Fruit fly (Drosophila melanogaster) whole organism, larva: ENCODE results near the gene CG10654.

Experiments used
- noc ChIP-seq: fragments of 200-800 bp; sonication (Bioruptor generic); optimal IDR thresholded peaks from 3 replicates; lab custom pipeline; 2019; ENCODE audit warnings: missing biosample characterization, mild to moderate bottlenecking, missing genetic modification characterization, moderate library complexity

The CG10654 gene

dm6 chr3L:12507571-12507970 lies at the start of gene CG10654:
Gene CG10654, minus strand, starts transcription at chr3L:12507840.
- TF ChIP-seq noc (tag; lab: Kevin White, UChicago): no peak

- TF ChIP-seq noc (tag; lab: Kevin White, UChicago): no peak
Observed at dm6 chr3L:12551671-12552070, 44.0 kb upstream of the CG10654 start.

dm6 chr3L:12549471-12549870 lies 41.8 kb upstream of the CG10654 start:
- TF ChIP-seq noc (tag; lab: Kevin White, UChicago): no peak

- TF ChIP-seq noc (tag; lab: Kevin White, UChicago): no peak
Observed at dm6 chr3L:12537123-12537522, 29.5 kb upstream of the CG10654 start, which contains the start of gene CG4069. Gene CG4069, minus strand, starts transcription at chr3L:12537315.

dm6 chr3L:12534318-12534717 lies 26.7 kb upstream of the CG10654 start, which contains the start of gene Pmm2:
Gene Pmm2, plus strand, starts transcription at chr3L:12534590.
- TF ChIP-seq noc (tag; lab: Kevin White, UChicago): no peak

- TF ChIP-seq noc (tag; lab: Kevin White, UChicago): no peak
Observed at dm6 chr3L:12533392-12534070, 25.9 kb upstream of the CG10654 start, which contains the start of the genes Tsf2 and CG34242. Gene Tsf2, minus strand, starts transcription at chr3L:12533724. Gene CG34242, plus strand, starts transcription at chr3L:12533996.

- TF ChIP-seq noc (tag; lab: Kevin White, UChicago): no peak
Observed at dm6 chr3L:12532220-12532619, 24.6 kb upstream of the CG10654 start.

dm6 chr3L:12530044-12530443 lies 22.4 kb upstream of the CG10654 start, which contains the start of gene nst:
Gene nst, minus strand, starts transcription at chr3L:12530171.
- no peak for TF ChIP-seq noc (tag; lab: Kevin White, UChicago)

- TF ChIP-seq noc (tag; lab: Kevin White, UChicago): no peak
Observed at dm6 chr3L:12529431-12530007, 21.9 kb upstream of the CG10654 start.

- peak; percentile 28 for TF ChIP-seq noc (tag; lab: Kevin White, UChicago)
Observed at dm6 chr3L:12526433-12527113, 18.9 kb upstream of the CG10654 start, which contains the start of gene eIF2beta. Gene eIF2beta, minus strand, starts transcription at chr3L:12526731.

dm6 chr3L:12523941-12524340 lies 16.3 kb upstream of the CG10654 start, which contains the start of the genes ver and Gcn5:
Gene ver, plus strand, starts transcription at chr3L:12523987.
Gene Gcn5, minus strand, starts transcription at chr3L:12524014.
- peak; percentile 94 for TF ChIP-seq noc (tag; lab: Kevin White, UChicago)

dm6 chr3L:12519315-12519714 lies 11.7 kb upstream of the CG10654 start:
- TF ChIP-seq noc (tag; lab: Kevin White, UChicago): no peak

dm6 chr3L:12517443-12518209 lies 10.0 kb upstream of the CG10654 start:
- no peak for TF ChIP-seq noc (tag; lab: Kevin White, UChicago)

dm6 chr3L:12515691-12516455 lies 8.2 kb upstream of the CG10654 start:
- no peak for TF ChIP-seq noc (tag; lab: Kevin White, UChicago)
